Worm (Caenorhabditis elegans) whole organism, young adult: ENCODE results near the gene srj-21.

Source experiments
- F23B12.7 ChIP-seq: sonication (generic microtip); optimal IDR thresholded peaks from 2 replicates; lab custom pipeline; 2017; ENCODE audit warnings: missing genetic modification characterization, mild to moderate bottlenecking, missing compliant biosample characterization, antibody characterized with exemption, moderate library complexity; ENCODE audit not compliant: insufficient read depth
- F33H1.4 ChIP-seq: fragments of 200-800 bp; sonication (Bioruptor generic); IDR thresholded peaks from 2 replicates; pipeline ENCODE4 v1.3.6; 2022; ENCODE audit warnings: missing genetic modification reagents, missing genetic modification characterization, missing compliant biosample characterization
- Y67H2A.10 ChIP-seq: fragments of 200-800 bp; sonication (Bioruptor generic); conservative IDR thresholded peaks from 2 replicates; pipeline ENCODE4 v1.3.6; 2022; ENCODE audit warnings: missing genetic modification reagents, missing genetic modification characterization, missing compliant biosample characterization
- ama-1 ChIP-seq, 3 experiments: fragments of 150-350 bp in 1 of 3; sonication (generic microtip) in 2 of 3; optimal IDR thresholded peaks; 2 replicates each; lab custom pipeline; 2014 to 2018; ENCODE audit warnings: missing biosample characterization in 2 of 3, missing genetic modification characterization in 2 of 3, missing genetic modification reagents in 2 of 3
- aptf-2 ChIP-seq: fragments of 200-800 bp; sonication (Bioruptor generic); conservative IDR thresholded peaks from 2 replicates; pipeline ENCODE4 v1.3.6; 2022; ENCODE audit warnings: missing genetic modification reagents, missing genetic modification characterization, missing compliant biosample characterization
- ceh-91 ChIP-seq: fragments of 200-800 bp; sonication (Bioruptor generic); IDR thresholded peaks from 2 replicates; pipeline ENCODE4 v1.3.6; 2022; ENCODE audit warnings: missing genetic modification reagents, missing genetic modification characterization, missing compliant biosample characterization
- let-607 ChIP-seq, 2 experiments: fragments of 200-800 bp in 1 of 2; sonication (Bioruptor generic) in 1 of 2; sonication (generic microtip) in 1 of 2; optimal IDR thresholded peaks; 2 replicates each; lab custom pipeline; 2016 to 2018; ENCODE audit warnings: mild to moderate bottlenecking in 2 of 2, missing compliant biosample characterization in 2 of 2, missing genetic modification characterization in 2 of 2, moderate library complexity in 2 of 2, missing genotype in 1 of 2
- lin-35 ChIP-seq, 3 experiments: fragments of 150-350 bp in 2 of 3; sonication (generic microtip) in 1 of 3; optimal IDR thresholded peaks; 2 replicates each; lab custom pipeline; 2014 to 2018; ENCODE audit warnings: missing biosample characterization in 3 of 3, missing genetic modification characterization in 3 of 3, missing genetic modification reagents in 3 of 3
- lsy-27 ChIP-seq: sonication (generic microtip); optimal IDR thresholded peaks from 2 replicates; lab custom pipeline; 2017; ENCODE audit warnings: missing genetic modification characterization, mild to moderate bottlenecking, missing compliant biosample characterization, antibody characterized with exemption, missing genotype, borderline replicate concordance; ENCODE audit not compliant: insufficient read depth
- mes-4 ChIP-seq: sonication (generic microtip); optimal IDR thresholded peaks from 2 replicates; lab custom pipeline; 2016; ENCODE audit warnings: missing genotype, missing genetic modification characterization, missing compliant biosample characterization
- nfyb-1 ChIP-seq: fragments of 200-800 bp; sonication (Bioruptor generic); IDR thresholded peaks from 2 replicates; pipeline ENCODE4 v1.3.6; 2022; ENCODE audit warnings: missing genetic modification reagents, missing genetic modification characterization, missing compliant biosample characterization
- somi-1 ChIP-seq: fragments of 200-800 bp; sonication (Bioruptor generic); optimal IDR thresholded peaks from 2 replicates; lab custom pipeline; 2018; ENCODE audit warnings: mild to moderate bottlenecking, missing genetic modification characterization, missing compliant biosample characterization

- TF ChIP-seq somi-1 (GFP tag; lab: Kevin White, UChicago) (peak; percentile 16), mes-4 (tag; lab: Kevin White, UChicago) (no peak), nfyb-1 (GFP tag; lab: Robert Waterston, UW) (0 out of 2 replicates have a peak, but pooled peaks have one; percentile 8), lsy-27 (tag; lab: Kevin White, UChicago) (no peak), let-607 (tag; optimal IDR thresholded peaks at IDR 0.05; lab: Kevin White, UChicago) (no peak), aptf-2 (GFP tag; lab: Robert Waterston, UW) (no peak), ama-1 (optimal IDR thresholded peaks at IDR 0.05; lab: Kevin White, UChicago) (no peak), ama-1 (GFP tag; optimal IDR thresholded peaks at IDR 0.05; lab: Kevin White, UChicago) (no peak), lin-35 (GFP tag; optimal IDR thresholded peaks at IDR 0.05; lab: Kevin White, UChicago) (no peak), F23B12.7 (tag; lab: Kevin White, UChicago) (no peak), F33H1.4 (GFP tag; lab: Robert Waterston, UW) (no peak), Y67H2A.10 (GFP tag; lab: Robert Waterston, UW) (no peak), ceh-91 (GFP tag; lab: Robert Waterston, UW) (no peak)
These were observed 28.0 kb upstream of the srj-21 start for ce11 chrV:10716865-10717713.
